Worm (Caenorhabditis elegans) whole organism, midembryonic: Measurements from ENCODE around the gene F32H5.3.

Source experiments
- T22C8.4 ChIP-seq: fragments of 200-800 bp; sonication (Bioruptor generic); IDR thresholded peaks from 2 replicates; pipeline ENCODE4 v1.3.6; 2022; ENCODE audit warnings: missing genetic modification characterization, missing compliant biosample characterization
- cog-1 ChIP-seq: sonication (generic microtip); optimal IDR thresholded peaks from 2 replicates; lab custom pipeline; 2016; ENCODE audit warnings: missing genetic modification characterization, missing compliant biosample characterization
- flt-1 ChIP-seq: fragments of 200-800 bp; sonication (Bioruptor generic); IDR thresholded peaks from 2 replicates; pipeline ENCODE4 v1.3.6; 2022; ENCODE audit warnings: missing genetic modification characterization, missing compliant biosample characterization
- klf-2 ChIP-seq: fragments of 200-800 bp; sonication (Bioruptor generic); conservative IDR thresholded peaks from 2 replicates; pipeline ENCODE4 v1.3.6; 2022; ENCODE audit warnings: missing genetic modification reagents, missing genetic modification characterization, missing compliant biosample characterization
- med-1 ChIP-seq: sonication (generic microtip); optimal IDR thresholded peaks from 2 replicates; lab custom pipeline; 2017; ENCODE audit warnings: missing genetic modification characterization, mild to moderate bottlenecking, missing compliant biosample characterization, antibody characterized with exemption, missing genetic modification reagents; ENCODE audit not compliant: insufficient read depth
- ref-1 ChIP-seq: fragments of 200-800 bp; sonication (Bioruptor generic); conservative IDR thresholded peaks from 2 replicates; pipeline ENCODE4 v1.3.6; 2022; ENCODE audit warnings: missing genetic modification reagents, missing genetic modification characterization, missing compliant biosample characterization
- tab-1 ChIP-seq: fragments of 200-800 bp; sonication (Bioruptor generic); IDR thresholded peaks from 2 replicates; pipeline ENCODE4 v1.3.6; 2022; ENCODE audit warnings: missing genetic modification characterization, missing compliant biosample characterization
- ztf-23 ChIP-seq: fragments of 200-800 bp; sonication (Bioruptor generic); IDR thresholded peaks from 2 replicates; pipeline ENCODE4 v1.3.6; 2022; ENCODE audit warnings: missing genetic modification reagents, missing genetic modification characterization, missing compliant biosample characterization
- ztf-29 ChIP-seq: fragments of 200-800 bp; sonication (Bioruptor generic); IDR thresholded peaks from 2 replicates; pipeline ENCODE4 v1.3.6; 2022; ENCODE audit warnings: missing genetic modification reagents, missing genetic modification characterization, missing compliant biosample characterization

Gene F32H5.3

DNA sequence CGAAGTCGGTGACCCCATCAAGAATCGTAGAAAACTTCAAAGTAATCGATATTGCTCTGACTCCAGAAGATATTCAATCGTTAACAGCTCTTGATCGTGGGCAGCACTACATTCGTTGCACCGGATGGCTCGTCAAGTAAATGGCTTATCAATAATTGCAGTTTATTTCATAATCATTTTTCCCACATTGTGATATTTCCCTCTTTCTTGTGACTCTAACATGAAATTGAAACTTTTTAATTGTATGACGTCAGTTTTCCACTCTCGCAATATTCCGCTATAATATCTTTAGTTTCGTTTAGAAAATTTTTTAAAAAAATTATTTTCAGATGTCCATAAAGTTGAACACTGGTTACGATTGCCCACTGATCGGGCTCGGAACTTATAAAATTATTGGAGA is 48.8 kb downstream of the F32H5.3 start, which contains the start of gene F53F1.3:
TSS of gene F53F1.3 (plus strand) at position 330 of the 400 bp plus-strand sequence.
- TF ChIP-seq klf-2 (GFP tag; lab: Robert Waterston, UW) (no peak), ztf-23 (GFP tag; lab: Robert Waterston, UW) (no peak), med-1 (GFP tag; lab: Kevin White, UChicago) (no peak), ztf-29 (GFP tag; lab: Robert Waterston, UW) (no peak), ref-1 (GFP tag; lab: Robert Waterston, UW) (no peak), tab-1 (GFP tag; lab: Robert Waterston, UW) (no peak), flt-1 (GFP tag; lab: Robert Waterston, UW) (no peak), T22C8.4 (GFP tag; lab: Robert Waterston, UW) (no peak), cog-1 (tag; lab: Kevin White, UChicago) (no peak)

DNA sequence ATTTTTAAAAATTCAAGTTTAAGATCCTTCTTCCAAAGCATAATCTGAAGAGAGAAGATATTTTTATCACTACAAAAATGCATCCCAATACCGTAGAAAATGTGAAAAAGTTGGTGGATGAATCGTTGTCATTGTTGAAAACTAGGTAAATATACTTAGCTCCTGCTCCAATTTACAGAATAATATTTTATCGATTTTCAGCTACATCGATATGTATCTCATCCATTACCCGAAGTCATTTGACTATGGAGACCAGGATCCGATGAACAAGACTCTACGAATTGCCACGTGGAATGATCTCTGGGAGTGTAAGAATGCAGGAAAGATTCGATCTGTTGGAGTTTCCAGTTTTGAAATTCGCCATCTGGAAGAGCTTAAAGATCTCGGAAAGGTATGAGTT is 49.3 kb downstream of the F32H5.3 start:
- no peak for TF ChIP-seq ztf-23 (GFP tag; lab: Robert Waterston, UW)
- TF ChIP-seq T22C8.4 (GFP tag; lab: Robert Waterston, UW), result no peak
- no peak for TF ChIP-seq med-1 (GFP tag; lab: Kevin White, UChicago)
- no peak for TF ChIP-seq klf-2 (GFP tag; lab: Robert Waterston, UW)
- no peak for TF ChIP-seq tab-1 (GFP tag; lab: Robert Waterston, UW)
- no peak for TF ChIP-seq cog-1 (tag; lab: Kevin White, UChicago)
- TF ChIP-seq flt-1 (GFP tag; lab: Robert Waterston, UW), result no peak
- TF ChIP-seq ref-1 (GFP tag; lab: Robert Waterston, UW), result no peak
- TF ChIP-seq ztf-29 (GFP tag; lab: Robert Waterston, UW), result no peak

DNA sequence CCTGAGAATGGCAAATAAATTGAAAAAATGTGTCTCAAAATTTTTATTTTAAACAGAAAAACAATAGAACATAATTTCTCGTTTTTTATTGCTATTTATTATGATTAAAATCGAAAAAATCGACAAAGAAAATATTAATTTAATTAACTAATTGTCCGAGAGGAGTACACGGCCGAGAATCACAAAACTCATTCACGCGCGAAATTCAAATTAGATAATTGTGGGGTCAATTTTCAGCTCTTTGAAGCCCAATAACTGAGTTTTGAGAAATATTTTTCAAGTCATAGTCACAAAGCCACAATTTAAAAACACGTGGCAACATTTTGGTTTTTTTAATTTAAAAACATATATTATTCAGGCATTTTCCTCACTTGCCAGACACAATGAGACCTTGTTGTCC is 50.0 kb downstream of the F32H5.3 start:
- TF ChIP-seq cog-1 (tag; lab: Kevin White, UChicago), result no peak
- TF ChIP-seq T22C8.4 (GFP tag; lab: Robert Waterston, UW), result no peak
- TF ChIP-seq klf-2 (GFP tag; lab: Robert Waterston, UW), result no peak
